Worm (Caenorhabditis elegans) whole organism, L4/young adult: ENCODE data around the gene sra-39.

Source experiments
- W03F9.2 ChIP-seq: fragments of 150-350 bp; optimal IDR thresholded peaks from 2 replicates; lab custom pipeline; 2014; ENCODE audit warnings: missing biosample characterization, missing genetic modification characterization
- dao-5 ChIP-seq: sonication (generic microtip); optimal IDR thresholded peaks from 2 replicates; lab custom pipeline; 2016; ENCODE audit warnings: missing genotype, missing genetic modification characterization, moderate library complexity, missing compliant biosample characterization
- him-1 ChIP-seq: sonication (generic microtip); optimal IDR thresholded peaks from 2 replicates; lab custom pipeline; 2016; ENCODE audit warnings: missing genotype, missing genetic modification reagents, missing genetic modification characterization, missing compliant biosample characterization

sra-39 gene

DNA sequence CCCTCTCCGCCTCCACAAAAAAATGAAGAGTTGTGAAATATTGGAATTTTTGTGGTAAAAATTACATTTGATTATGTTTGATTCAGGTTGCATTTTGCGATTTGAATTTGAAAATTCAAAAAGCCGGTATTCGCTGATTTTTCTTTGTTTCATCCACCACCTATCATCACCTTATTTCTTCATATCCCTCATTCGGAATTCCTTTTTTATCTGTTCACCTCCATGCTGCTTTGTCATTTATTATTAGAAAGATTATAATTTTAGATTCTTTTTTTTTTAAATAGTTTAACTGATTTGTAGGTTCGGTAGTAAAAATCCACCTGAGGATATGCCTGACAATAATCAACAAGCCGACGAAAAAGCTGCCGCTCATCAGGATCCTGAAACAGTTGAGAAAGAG lies 50.6 kb downstream of the sra-39 start, which contains the start of gene mct-3:
mct-3 (plus strand) TSS at position 301 of the 400 bp plus-strand sequence.
- TF ChIP-seq him-1 (no peak), dao-5 (tag; lab: Kevin White, UChicago) (no peak), W03F9.2 (tag; lab: Kevin White, UChicago) (no peak)

- no peak for TF ChIP-seq W03F9.2 (tag; lab: Kevin White, UChicago)
- TF ChIP-seq him-1: no peak
- no peak for TF ChIP-seq dao-5 (tag; lab: Kevin White, UChicago)
Observed at ce11 chrX:13851590-13851989, 51.6 kb downstream of the sra-39 start.

DNA sequence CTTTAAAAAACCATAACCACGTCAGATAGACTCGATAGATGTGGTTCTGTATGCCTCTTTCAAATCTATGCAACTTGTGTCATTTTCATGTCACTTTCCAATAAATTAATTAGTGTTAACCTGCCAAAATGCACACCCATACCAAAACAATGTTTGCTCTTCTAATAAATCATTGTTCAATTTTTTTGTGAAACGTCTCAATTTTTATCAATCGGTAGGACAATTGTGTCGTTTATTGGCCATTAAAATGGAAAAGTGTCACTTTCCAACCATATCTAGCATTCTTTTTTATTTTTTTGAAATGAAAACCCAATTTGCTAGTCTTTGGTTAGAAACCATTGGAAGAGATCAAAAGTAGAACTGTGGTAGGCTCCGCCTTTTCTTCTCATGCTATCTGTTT lies 52.9 kb downstream of the sra-39 start:
- no peak for TF ChIP-seq W03F9.2 (tag; lab: Kevin White, UChicago)
- TF ChIP-seq dao-5 (tag; lab: Kevin White, UChicago): no peak
- no peak for TF ChIP-seq him-1
